Worm (Caenorhabditis elegans): Measurements from ENCODE around the gene F14F8.8.

DNA sequence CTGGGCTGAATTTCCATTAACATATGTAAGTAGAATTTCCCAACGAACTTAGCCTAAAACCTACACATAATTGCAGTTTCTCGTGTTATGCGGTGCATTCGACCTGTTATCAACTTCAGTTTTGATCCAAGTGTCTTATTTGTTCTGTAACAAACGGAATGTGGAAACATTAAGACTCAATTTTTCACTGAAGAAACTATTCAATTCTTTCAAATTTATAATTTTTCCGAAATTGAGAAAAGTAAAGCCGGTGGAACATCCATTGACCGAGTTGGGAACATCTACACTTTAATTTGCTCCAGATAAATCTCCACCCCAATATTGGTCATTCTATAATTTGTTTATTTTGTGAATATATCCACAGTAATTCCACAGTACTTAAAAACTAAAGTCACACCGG lies 2.3 kb upstream of the F14F8.8 start:
- TF ChIP-seq nhr-48 (tag; optimal IDR thresholded peaks at IDR 0.05), result no peak
- TF ChIP-seq snpc-1.2 (GFP tag; IDR thresholded peaks at IDR 0.05), result no peak
- TF ChIP-seq hlh-30 (tag; optimal IDR thresholded peaks at IDR 0.05; ENCODE audit: insufficient read depth), result no peak
- no peak for TF ChIP-seq ztf-7 (tag; optimal IDR thresholded peaks at IDR 0.05)
- no peak for TF ChIP-seq nhr-11 (tag; optimal IDR thresholded peaks at IDR 0.05)
- TF ChIP-seq snpc-4 (tag; optimal IDR thresholded peaks at IDR 0.05), result no peak
- TF ChIP-seq dpl-1 (GFP tag; optimal IDR thresholded peaks at IDR 0.05), result no peak
- TF ChIP-seq ZK546.5 (tag; optimal IDR thresholded peaks at IDR 0.05), result no peak
- no peak for TF ChIP-seq nhr-25 (tag; optimal IDR thresholded peaks at IDR 0.05; ENCODE audit: borderline replicate concordance, insufficient read depth)
- TF ChIP-seq unc-62 (GFP tag; optimal IDR thresholded peaks at IDR 0.05 in 1 of 2), result peak in 1 of 2 experiments; percentile 80
- no peak for TF ChIP-seq unc-62 (tag; optimal IDR thresholded peaks at IDR 0.05)

All from whole organism, L4 larva.